Worm (Caenorhabditis elegans): ENCODE results near the gene srxa-6.
A peak's percentile ranks its signal among the peaks of the same experiment; 100 is the strongest.

srxa-6 gene

DNA sequence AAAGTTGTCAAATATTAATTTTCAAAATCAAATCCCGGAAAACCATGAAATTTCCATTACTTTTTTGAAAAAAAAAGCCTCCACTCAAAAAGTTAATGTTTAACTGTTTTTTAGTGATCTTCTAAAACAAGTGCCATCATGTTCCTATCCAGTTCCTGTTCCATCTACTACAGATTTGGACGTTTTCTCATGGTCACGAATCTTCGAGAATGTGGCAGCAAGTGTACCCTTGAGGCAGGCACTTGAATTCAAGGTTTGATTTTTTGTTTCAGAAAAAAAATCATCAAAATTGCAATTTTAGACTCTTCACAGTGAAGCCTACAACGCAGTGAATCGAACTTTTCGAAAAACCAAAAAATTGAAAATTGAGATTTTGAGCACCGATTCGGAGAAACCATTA lies 20.3 kb upstream of the srxa-6 start:
- TF ChIP-seq lsy-12 (tag; optimal IDR thresholded peaks at IDR 0.05) = no peak
- no peak for TF ChIP-seq ztf-11 (tag; optimal IDR thresholded peaks at IDR 0.05)
- no peak for TF ChIP-seq snpc-4 (tag; optimal IDR thresholded peaks at IDR 0.05)
- peak; percentile 72 for TF ChIP-seq ama-1 (optimal IDR thresholded peaks at IDR 0.05)
- no peak for TF ChIP-seq ztf-4 (tag; optimal IDR thresholded peaks at IDR 0.05)

DNA sequence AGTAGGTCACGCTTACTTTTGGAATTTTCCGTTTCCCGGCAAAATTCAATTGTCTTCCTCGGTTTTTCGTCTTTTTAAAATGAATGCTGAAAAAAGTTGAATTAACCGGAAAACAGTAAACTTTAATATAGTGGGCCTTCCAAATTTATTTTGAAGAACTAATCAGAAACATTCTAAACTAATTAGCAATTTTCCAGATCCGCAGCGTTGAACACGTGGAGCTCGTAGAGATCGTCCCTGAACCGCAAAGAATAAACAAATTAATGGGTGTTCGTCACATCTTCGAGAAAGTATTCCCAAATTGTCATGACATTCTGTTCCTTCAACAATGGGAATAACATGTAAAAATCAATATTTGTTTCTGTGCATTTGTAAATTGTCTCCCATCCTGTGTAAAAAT lies 18.5 kb upstream of the srxa-6 start:
- TF ChIP-seq ztf-11 (tag; optimal IDR thresholded peaks at IDR 0.05) (no peak), nhr-11 (tag; optimal IDR thresholded peaks at IDR 0.05) (no peak), lsy-12 (tag; optimal IDR thresholded peaks at IDR 0.05) (no peak), nfya-1 (tag; optimal IDR thresholded peaks at IDR 0.05; ENCODE audit: insufficient read depth) (no peak), mdl-1 (tag; optimal IDR thresholded peaks at IDR 0.05) (no peak), pha-4 (tag; optimal IDR thresholded peaks at IDR 0.05) (no peak), ceh-82 (tag; optimal IDR thresholded peaks at IDR 0.05) (no peak), skn-1 (tag; optimal IDR thresholded peaks at IDR 0.05) (no peak), snpc-4 (tag; optimal IDR thresholded peaks at IDR 0.05) (no peak), nhr-25 (tag; optimal IDR thresholded peaks at IDR 0.05) (no peak), nhr-77 (tag; optimal IDR thresholded peaks at IDR 0.05) (no peak), egl-27 (tag; optimal IDR thresholded peaks at IDR 0.05) (no peak), nhr-67 (tag; optimal IDR thresholded peaks at IDR 0.05) (no peak), ceh-9 (tag; optimal IDR thresholded peaks at IDR 0.05) (no peak), daf-12 (tag; optimal IDR thresholded peaks at IDR 0.05) (no peak), elt-2 (tag; optimal IDR thresholded peaks at IDR 0.05) (no peak)

ce11 chrV:20716830-20717441 lies 17.8 kb upstream of the srxa-6 start:
- TF ChIP-seq nhr-12 (tag; optimal IDR thresholded peaks at IDR 0.05) (no peak), hmg-11 (tag; optimal IDR thresholded peaks at IDR 0.05) (no peak), nhr-28 (tag; optimal IDR thresholded peaks at IDR 0.05) (no peak), ceh-16 (tag; optimal IDR thresholded peaks at IDR 0.05) (no peak), ama-1 (optimal IDR thresholded peaks at IDR 0.05) (peak; percentile 88), unc-62 (GFP tag; optimal IDR thresholded peaks at IDR 0.05) (no peak), pha-4 (tag; optimal IDR thresholded peaks at IDR 0.05) (peak; percentile 7)

- TF ChIP-seq nhr-43 (tag; optimal IDR thresholded peaks at IDR 0.05; ENCODE audit: poor library complexity, severe bottlenecking) = no peak
- TF ChIP-seq nhr-67 (tag; optimal IDR thresholded peaks at IDR 0.05) = no peak
- no peak for TF ChIP-seq jun-1 (tag; optimal IDR thresholded peaks at IDR 0.05)
- no peak for TF ChIP-seq nfya-1 (tag; optimal IDR thresholded peaks at IDR 0.05; ENCODE audit: insufficient read depth)
- TF ChIP-seq pha-4 (tag; optimal IDR thresholded peaks at IDR 0.05) = no peak
- no peak for TF ChIP-seq hmg-11 (tag; optimal IDR thresholded peaks at IDR 0.05)
- no peak for TF ChIP-seq aly-2 (tag; optimal IDR thresholded peaks at IDR 0.05)
These were observed 12.8 kb upstream of the srxa-6 start, which contains the start of gene Y44A6C.2 for ce11 chrV:20721934-20722333. Y44A6C.2 (plus strand) TSS chrV:20722234.

ce11 chrV:20722447-20722846 lies 12.3 kb upstream of the srxa-6 start:
- TF ChIP-seq pha-4 (tag; optimal IDR thresholded peaks at IDR 0.05) (no peak), ceh-9 (tag; optimal IDR thresholded peaks at IDR 0.05) (no peak), fkh-2 (tag; optimal IDR thresholded peaks at IDR 0.05) (no peak), pqm-1 (tag; optimal IDR thresholded peaks at IDR 0.05) (no peak), ceh-82 (tag; optimal IDR thresholded peaks at IDR 0.05) (no peak), ceh-28 (tag; optimal IDR thresholded peaks at IDR 0.05) (no peak), nhr-23 (tag; optimal IDR thresholded peaks at IDR 0.05) (no peak), ZK546.5 (tag; optimal IDR thresholded peaks at IDR 0.05) (no peak), elt-1 (tag; optimal IDR thresholded peaks at IDR 0.05) (no peak), tbx-2 (tag; optimal IDR thresholded peaks at IDR 0.05) (no peak), ceh-16 (tag; optimal IDR thresholded peaks at IDR 0.05) (no peak), nhr-25 (tag; optimal IDR thresholded peaks at IDR 0.05) (no peak), unc-39 (tag; optimal IDR thresholded peaks at IDR 0.05) (no peak), lin-39 (tag; optimal IDR thresholded peaks at IDR 0.05) (no peak)
